Fruit fly (Drosophila melanogaster): Measurements from ENCODE around the gene PGRP-LB.

The PGRP-LB gene

dm6 chr3R:11412371-11412770 is 48.0 kb downstream of the PGRP-LB start, which contains the start of gene Ipo9 (continued):
- TF ChIP-seq bowl (GFP tag; IDR thresholded peaks at IDR 0.05) (no peak), Hmr (GFP tag; optimal IDR thresholded peaks at IDR 0.05) (no peak), CG8765 (GFP tag; IDR thresholded peaks at IDR 0.05) (no peak), corto (GFP tag; optimal IDR thresholded peaks at IDR 0.05) (no peak), Ets97D (GFP tag; optimal IDR thresholded peaks at IDR 0.05) (no peak), chn (GFP tag; optimal IDR thresholded peaks at IDR 0.05) (no peak), MTF-1 (GFP tag; optimal IDR thresholded peaks at IDR 0.05; ENCODE audit: borderline replicate concordance) (no peak), bbx (GFP tag; IDR thresholded peaks at IDR 0.05; ENCODE audit: partially characterized antibody) (no peak), CG10366 (GFP tag; IDR thresholded peaks at IDR 0.05) (no peak), Dll (GFP tag; IDR thresholded peaks at IDR 0.05; ENCODE audit: partially characterized antibody) (0 out of 4 replicates have a peak, but pooled peaks have one; percentile 21), CG12155 (GFP tag; optimal IDR thresholded peaks at IDR 0.05) (no peak), Stat92E (GFP tag; optimal IDR thresholded peaks at IDR 0.05) (no peak), gt (GFP tag; IDR thresholded peaks at IDR 0.05) (no peak), dm (GFP tag; optimal IDR thresholded peaks at IDR 0.05) (peak; percentile 43), dmrt11E (tag; optimal IDR thresholded peaks at IDR 0.05) (no peak), pzg (GFP tag; optimal IDR thresholded peaks at IDR 0.05) (peak; percentile 46), MESR4 (GFP tag; optimal IDR thresholded peaks at IDR 0.05) (peak; percentile 27), stwl (tag; optimal IDR thresholded peaks at IDR 0.05) (peak; percentile 41), Mrtf (GFP tag; IDR thresholded peaks at IDR 0.05) (no peak), unc-4 (GFP tag; IDR thresholded peaks at IDR 0.05; ENCODE audit: partially characterized antibody) (0 out of 2 replicates have a peak, but pooled peaks have one; percentile 33), CG17612 (GFP tag; IDR thresholded peaks at IDR 0.05) (no peak)

dm6 chr3R:11409667-11410137 is 50.6 kb downstream of the PGRP-LB start, which contains the start of the genes mgr and Irbp:
TSS of gene mgr (minus strand) at chr3R:11409875.
TSS of gene Irbp (plus strand) at chr3R:11410047.
- TF ChIP-seq unc-4 (GFP tag; IDR thresholded peaks at IDR 0.05; ENCODE audit: partially characterized antibody) = peak; percentile 83
- TF ChIP-seq CG8478 (optimal IDR thresholded peaks at IDR 0.05) = no peak
- TF ChIP-seq CG12104 (GFP tag; optimal IDR thresholded peaks at IDR 0.05) = peak; percentile 89
- no peak for TF ChIP-seq CG33213 (GFP tag; optimal IDR thresholded peaks at IDR 0.05)
- TF ChIP-seq pita (GFP tag; optimal IDR thresholded peaks at IDR 0.05) = no peak
- TF ChIP-seq ATbp (GFP tag; optimal IDR thresholded peaks at IDR 0.05) = peak; percentile 82
- peak; percentile 90 for TF ChIP-seq Dek (tag; optimal IDR thresholded peaks at IDR 0.05)
- TF ChIP-seq chm (GFP tag; IDR thresholded peaks at IDR 0.05) = peak; percentile 84
- peak; percentile 40 for TF ChIP-seq CG3995 (GFP tag; optimal IDR thresholded peaks at IDR 0.05)
- peak; percentile 97 for TF ChIP-seq row (GFP tag; IDR thresholded peaks at IDR 0.05)
- peak; percentile 91 for TF ChIP-seq Awh (GFP tag; IDR thresholded peaks at IDR 0.05)
- TF ChIP-seq eyg (GFP tag; optimal IDR thresholded peaks at IDR 0.05) = no peak
- TF ChIP-seq CG17802 (tag; optimal IDR thresholded peaks at IDR 0.05) = peak; percentile 59
- peak; percentile 85 for TF ChIP-seq CG3726 (GFP tag; IDR thresholded peaks at IDR 0.05)
- TF ChIP-seq Abd-B (GFP tag; optimal IDR thresholded peaks at IDR 0.05) = peak; percentile 82
- peak; percentile 89 for TF ChIP-seq ssp (GFP tag; IDR thresholded peaks at IDR 0.05)
- TF ChIP-seq CG32767 (GFP tag; IDR thresholded peaks at IDR 0.05) = peak; percentile 87
- TF ChIP-seq CG12659 (GFP tag; optimal IDR thresholded peaks at IDR 0.05) = peak; percentile 96
- no peak for TF ChIP-seq CkIIα-i1 (GFP tag; IDR thresholded peaks at IDR 0.05)
- peak; percentile 72; the same call in 1 of the 2 replicates for TF ChIP-seq CG16779 (GFP tag; IDR thresholded peaks at IDR 0.05)
- TF ChIP-seq org-1 (GFP tag; optimal IDR thresholded peaks at IDR 0.05) = peak; percentile 63
- TF ChIP-seq CG17385 (GFP tag; optimal IDR thresholded peaks at IDR 0.05) = peak; percentile 86
- no peak for TF ChIP-seq CG17568 (GFP tag; optimal IDR thresholded peaks at IDR 0.05)
- TF ChIP-seq CG8290 (GFP tag; optimal IDR thresholded peaks at IDR 0.05) = peak; percentile 83
- peak in 1 of 2 experiments; percentile 32 for TF ChIP-seq CG8290 (tag; optimal IDR thresholded peaks at IDR 0.05)
- TF ChIP-seq Drgx (GFP tag; IDR thresholded peaks at IDR 0.05) = peak; percentile 91
- TF ChIP-seq CG7271 (tag; optimal IDR thresholded peaks at IDR 0.05) = peak; percentile 95
- no peak for TF ChIP-seq hkb (optimal IDR thresholded peaks at IDR 0.05)
- peak; percentile 93 for TF ChIP-seq hkb (GFP tag; IDR thresholded peaks at IDR 0.05)
- no peak for TF ChIP-seq CG3281 (GFP tag; optimal IDR thresholded peaks at IDR 0.05)
- peak; percentile 68 for TF ChIP-seq Dp (GFP tag; optimal IDR thresholded peaks at IDR 0.05)
